Worm (Caenorhabditis elegans) whole organism, early embryonic: ENCODE measurements around the gene drap-1.

Experiments used
- F13C5.2 ChIP-seq: sonication (generic microtip); optimal IDR thresholded peaks from 2 replicates; lab custom pipeline; 2017; ENCODE audit warnings: mild to moderate bottlenecking, missing genetic modification characterization, inconsistent platforms, missing compliant biosample characterization
- ama-1 ChIP-seq: fragments of 150-350 bp; optimal IDR thresholded peaks from 2 replicates; lab custom pipeline; 2014
- ceh-36 ChIP-seq: sonication (generic microtip); optimal IDR thresholded peaks from 2 replicates; lab custom pipeline; 2016; ENCODE audit warnings: missing genetic modification characterization, inconsistent platforms, missing compliant biosample characterization
- ets-7 ChIP-seq: sonication (generic microtip); optimal IDR thresholded peaks from 2 replicates; lab custom pipeline; 2016; ENCODE audit warnings: missing genotype, missing genetic modification characterization, missing compliant biosample characterization
- hmg-4 ChIP-seq: fragments of 200-800 bp; sonication (Bioruptor generic); optimal IDR thresholded peaks from 2 replicates; lab custom pipeline; 2018; ENCODE audit warnings: mild to moderate bottlenecking, missing genetic modification characterization, missing compliant biosample characterization
- pes-1 ChIP-seq: fragments of 200-800 bp; sonication (Bioruptor generic); IDR thresholded peaks from 2 replicates; pipeline ENCODE4 v1.3.6; 2022; ENCODE audit warnings: missing genetic modification reagents, missing genetic modification characterization, missing compliant biosample characterization
- scrt-1 ChIP-seq: fragments of 200-800 bp; sonication (Bioruptor generic); IDR thresholded peaks from 2 replicates; pipeline ENCODE4 v1.3.6; 2022; ENCODE audit warnings: missing genetic modification characterization, missing compliant biosample characterization

DNA sequence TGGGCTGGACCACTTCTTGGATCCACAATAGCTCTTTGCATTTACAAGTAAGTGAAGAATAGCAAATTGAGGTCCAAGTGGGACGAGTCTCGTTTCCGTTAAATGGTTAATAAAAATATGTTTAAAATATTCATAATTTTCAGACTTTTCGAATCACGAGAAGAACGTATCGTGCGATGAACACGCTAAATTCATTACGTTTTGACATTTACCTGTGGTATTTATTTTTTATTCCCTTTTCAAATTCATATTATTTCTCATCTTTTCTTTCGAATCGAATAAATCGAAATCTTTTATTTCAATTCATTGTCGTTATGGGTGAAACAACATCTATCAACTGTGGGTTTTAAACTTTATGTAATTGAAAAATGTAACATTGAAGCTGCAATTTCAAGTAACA is 9.5 kb downstream of the drap-1 start, which contains the start of gene marc-1:
- TF ChIP-seq ets-7 (tag; lab: Kevin White, UChicago) (no peak), ama-1 (lab: Kevin White, UChicago) (no peak), hmg-4 (GFP tag; lab: Kevin White, UChicago) (no peak), F13C5.2 (tag; lab: Kevin White, UChicago) (no peak), ceh-36 (tag; lab: Kevin White, UChicago) (no peak), pes-1 (GFP tag; lab: Robert Waterston, UW) (no peak), scrt-1 (GFP tag; lab: Robert Waterston, UW) (no peak)
